Worm (Caenorhabditis elegans): Measurements from ENCODE around the gene mrps-11.

The mrps-11 gene

DNA sequence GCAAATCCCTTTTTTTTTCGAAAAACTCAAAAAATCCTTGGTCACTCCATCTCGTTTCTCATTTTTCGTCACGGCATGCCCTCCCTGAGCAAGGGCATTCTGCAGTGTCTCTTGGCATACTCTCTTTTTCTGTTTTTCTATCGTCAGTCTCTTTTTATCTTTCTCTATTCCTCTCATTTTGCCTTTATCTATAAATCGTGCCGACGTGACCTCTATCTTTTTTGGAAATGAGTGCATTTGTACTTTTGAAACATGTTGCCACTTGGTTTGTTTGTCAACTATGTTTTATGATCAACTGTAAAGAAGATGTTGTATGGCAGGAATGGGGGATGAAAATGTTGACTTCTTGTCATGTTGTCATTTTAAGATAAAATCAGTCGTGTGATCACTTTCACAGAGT is 34.5 kb upstream of the mrps-11 start:
- TF ChIP-seq mbf-1 (tag; optimal IDR thresholded peaks at IDR 0.05) (no peak), egl-27 (tag; optimal IDR thresholded peaks at IDR 0.05) (peak; percentile 83), peb-1 (tag; optimal IDR thresholded peaks at IDR 0.05) (peak; percentile 25), ZK546.5 (tag; optimal IDR thresholded peaks at IDR 0.05) (no peak), mdl-1 (tag; optimal IDR thresholded peaks at IDR 0.05) (peak; percentile 2 to 63), R02D3.7 (tag; optimal IDR thresholded peaks at IDR 0.05) (no peak), ztf-4 (tag; optimal IDR thresholded peaks at IDR 0.05) (no peak), nhr-25 (tag; optimal IDR thresholded peaks at IDR 0.05) (peak; percentile 65), nhr-12 (tag; optimal IDR thresholded peaks at IDR 0.05) (no peak), crh-2 (tag; optimal IDR thresholded peaks at IDR 0.05) (peak; percentile 78), blmp-1 (tag; optimal IDR thresholded peaks at IDR 0.05; ENCODE audit: insufficient read depth) (peak; percentile 62), nhr-10 (tag; optimal IDR thresholded peaks at IDR 0.05) (no peak), nhr-21 (tag; optimal IDR thresholded peaks at IDR 0.05) (peak; percentile 55), C34F6.9 (tag; optimal IDR thresholded peaks at IDR 0.05) (peak; percentile 77), lin-39 (tag; optimal IDR thresholded peaks at IDR 0.05) (no peak), lsy-2 (tag; optimal IDR thresholded peaks at IDR 0.05) (peak in 1 of 2 experiments; percentile 76), lin-13 (GFP tag; optimal IDR thresholded peaks at IDR 0.05) (peak; percentile 44), nhr-77 (tag; optimal IDR thresholded peaks at IDR 0.05) (no peak), sem-4 (tag; optimal IDR thresholded peaks at IDR 0.05) (peak; percentile 63), ceh-82 (tag; optimal IDR thresholded peaks at IDR 0.05) (no peak), nhr-129 (tag; optimal IDR thresholded peaks at IDR 0.05) (peak; percentile 77), sma-3 (GFP tag; optimal IDR thresholded peaks at IDR 0.05) (peak; percentile 61), F13H6.1 (tag; optimal IDR thresholded peaks at IDR 0.05) (peak; percentile 81), fos-1 (tag; optimal IDR thresholded peaks at IDR 0.05) (peak; percentile 93), Y55F3AM.14 (GFP tag; optimal IDR thresholded peaks at IDR 0.05) (peak; percentile 64), sma-9 (GFP tag; optimal IDR thresholded peaks at IDR 0.05) (peak; percentile 96), sma-9 (tag; optimal IDR thresholded peaks at IDR 0.05) (no peak), zag-1 (tag; optimal IDR thresholded peaks at IDR 0.05) (peak; percentile 74)

DNA sequence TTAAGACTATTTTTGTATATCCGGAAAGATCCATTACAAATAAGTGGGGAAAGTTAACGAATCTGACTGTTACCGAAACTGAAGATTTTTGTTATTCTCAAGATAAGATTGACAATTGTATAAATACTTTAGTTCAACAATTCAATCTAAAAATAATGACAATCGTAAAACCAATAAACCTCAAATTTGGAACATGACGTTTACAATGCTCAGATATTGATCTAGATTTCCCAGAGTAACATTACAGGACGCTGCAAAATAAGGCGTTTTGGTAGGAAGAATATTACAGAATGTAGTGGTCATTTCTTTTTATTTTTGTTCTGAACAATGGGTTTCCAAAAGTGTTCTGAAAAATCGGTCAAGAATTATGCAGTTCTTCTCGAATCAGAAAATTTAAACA is 32.3 kb upstream of the mrps-11 start, which contains the start of gene F45D3.1:
TSS of gene F45D3.1 (plus strand) at position 301 of the 400 bp plus-strand sequence.
- TF ChIP-seq egl-27 (tag; optimal IDR thresholded peaks at IDR 0.05) (no peak), nhr-23 (tag; optimal IDR thresholded peaks at IDR 0.05) (no peak), elt-3 (tag; optimal IDR thresholded peaks at IDR 0.05) (no peak), ztf-11 (tag; optimal IDR thresholded peaks at IDR 0.05) (no peak), nhr-25 (tag; optimal IDR thresholded peaks at IDR 0.05) (no peak), mab-5 (tag; optimal IDR thresholded peaks at IDR 0.05) (no peak), ama-1 (optimal IDR thresholded peaks at IDR 0.05) (no peak), ZK546.5 (tag; optimal IDR thresholded peaks at IDR 0.05) (no peak), nhr-6 (tag; optimal IDR thresholded peaks at IDR 0.05) (no peak), elt-1 (tag; optimal IDR thresholded peaks at IDR 0.05) (no peak), unc-39 (tag; optimal IDR thresholded peaks at IDR 0.05) (no peak), lin-11 (tag; optimal IDR thresholded peaks at IDR 0.05) (no peak), snpc-4 (tag; optimal IDR thresholded peaks at IDR 0.05) (no peak), Y55F3AM.14 (GFP tag; optimal IDR thresholded peaks at IDR 0.05) (no peak), sma-3 (GFP tag; optimal IDR thresholded peaks at IDR 0.05) (no peak), blmp-1 (tag; optimal IDR thresholded peaks at IDR 0.05; ENCODE audit: insufficient read depth) (no peak), alr-1 (tag; optimal IDR thresholded peaks at IDR 0.05) (no peak), ztf-1 (GFP tag; conservative IDR thresholded peaks at IDR 0.05) (no peak), nhr-21 (tag; optimal IDR thresholded peaks at IDR 0.05) (no peak), gmeb-1 (tag; optimal IDR thresholded peaks at IDR 0.05) (no peak)

DNA sequence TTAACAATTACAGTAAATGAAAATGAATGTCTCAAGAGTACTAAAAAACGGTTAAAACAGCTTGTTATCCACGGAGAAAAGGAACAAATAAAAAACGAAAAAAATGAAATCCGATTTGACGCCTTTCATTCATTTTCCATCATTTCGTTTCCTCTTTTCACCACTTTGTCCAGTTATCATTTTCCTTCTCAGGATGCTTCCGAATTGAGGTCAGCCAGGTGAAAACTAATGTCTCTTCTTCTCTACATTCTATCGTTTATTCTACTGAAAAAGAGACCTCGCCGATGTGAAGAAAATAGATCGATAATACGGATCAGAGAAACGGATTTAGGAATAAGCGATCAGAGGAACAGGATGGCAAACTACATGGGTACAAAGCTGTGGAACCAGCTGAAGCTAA is 31.7 kb upstream of the mrps-11 start:
- no peak for TF ChIP-seq elt-3 (tag; optimal IDR thresholded peaks at IDR 0.05)
- TF ChIP-seq R02D3.7 (tag; optimal IDR thresholded peaks at IDR 0.05): no peak
- TF ChIP-seq zag-1 (tag; optimal IDR thresholded peaks at IDR 0.05): no peak
- no peak for TF ChIP-seq skn-1 (tag; optimal IDR thresholded peaks at IDR 0.05)
- TF ChIP-seq ztf-1 (GFP tag; conservative IDR thresholded peaks at IDR 0.05): no peak
- no peak for TF ChIP-seq unc-39 (tag; optimal IDR thresholded peaks at IDR 0.05)
- no peak for TF ChIP-seq nhr-11 (tag; optimal IDR thresholded peaks at IDR 0.05)
- no peak for TF ChIP-seq lsy-2 (tag; optimal IDR thresholded peaks at IDR 0.05)
- TF ChIP-seq mab-5 (tag; optimal IDR thresholded peaks at IDR 0.05): no peak
- no peak for TF ChIP-seq nhr-129 (tag; optimal IDR thresholded peaks at IDR 0.05)
- TF ChIP-seq F13H6.1 (tag; optimal IDR thresholded peaks at IDR 0.05): no peak
- TF ChIP-seq sma-3 (GFP tag; optimal IDR thresholded peaks at IDR 0.05): no peak
- TF ChIP-seq lin-11 (tag; optimal IDR thresholded peaks at IDR 0.05): no peak
- TF ChIP-seq nhr-10 (tag; optimal IDR thresholded peaks at IDR 0.05): no peak
- TF ChIP-seq C34F6.9 (tag; optimal IDR thresholded peaks at IDR 0.05): no peak
- TF ChIP-seq elt-1 (tag; optimal IDR thresholded peaks at IDR 0.05): no peak
- TF ChIP-seq lin-39 (tag; optimal IDR thresholded peaks at IDR 0.05): no peak

Measured in whole organism, L2 larva.